Worm (Caenorhabditis elegans): Measurements from ENCODE around the gene Y43F8A.1.

DNA sequence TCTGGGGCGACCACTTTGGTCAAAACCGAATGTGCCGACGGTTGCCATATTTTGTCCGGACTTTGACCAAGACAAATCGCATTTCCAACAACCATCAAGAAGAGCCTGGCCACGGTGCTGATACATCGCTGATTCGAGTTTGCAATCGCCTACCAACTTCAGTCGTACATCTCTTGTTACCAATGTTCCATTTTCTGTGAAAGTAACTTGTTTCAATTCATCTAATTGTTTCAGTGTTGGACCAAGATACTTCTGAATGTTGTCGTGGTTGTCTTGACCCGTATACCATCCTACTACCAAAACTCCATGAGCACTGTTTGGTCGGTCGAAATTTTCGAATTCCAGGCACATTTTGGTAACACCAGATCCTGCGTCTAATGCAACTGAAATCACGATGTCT is 44.9 kb upstream of the Y43F8A.1 start:
- TF ChIP-seq skn-1 (tag; optimal IDR thresholded peaks at IDR 0.05) (no peak), fkh-10 (GFP tag; optimal IDR thresholded peaks at IDR 0.05) (no peak), lir-3 (tag; optimal IDR thresholded peaks at IDR 0.05; ENCODE audit: poor library complexity) (no peak), elt-2 (tag; optimal IDR thresholded peaks at IDR 0.05) (no peak), ceh-82 (tag; optimal IDR thresholded peaks at IDR 0.05) (no peak), nhr-77 (tag; optimal IDR thresholded peaks at IDR 0.05) (no peak)

Data from whole organism, L1 larva.